Worm (Caenorhabditis elegans) whole organism, L1 larva: ENCODE results near the gene rbm-42.

ENCODE experiments used
- alr-1 ChIP-seq: fragments of 200-800 bp; sonication (Bioruptor generic); optimal IDR thresholded peaks from 2 replicates; lab custom pipeline; 2018; ENCODE audit warnings: borderline replicate concordance, mild to moderate bottlenecking, missing genetic modification characterization, missing compliant biosample characterization
- ama-1 ChIP-seq: fragments of 150-350 bp; optimal IDR thresholded peaks from 2 replicates; lab custom pipeline; 2014
- blmp-1 ChIP-seq: fragments of 150-350 bp; optimal IDR thresholded peaks from 2 replicates; lab custom pipeline; 2014; ENCODE audit warnings: missing biosample characterization, missing genetic modification characterization
- dpl-1 ChIP-seq, 3 experiments: fragments of 150-350 bp in 2 of 3; sonication (generic microtip) in 1 of 3; optimal IDR thresholded peaks; 2 replicates each; lab custom pipeline; 2014 to 2017; ENCODE audit warnings: missing biosample characterization in 3 of 3, missing genetic modification characterization in 3 of 3, missing genetic modification reagents in 3 of 3
- lin-15B ChIP-seq: fragments of 150-350 bp; sonication (generic microtip); optimal IDR thresholded peaks from 3 replicates; lab custom pipeline; 2014; ENCODE audit warnings: missing biosample characterization, missing genetic modification characterization
- nhr-11 ChIP-seq: fragments of 150-350 bp; optimal IDR thresholded peaks from 2 replicates; lab custom pipeline; 2014; ENCODE audit warnings: missing biosample characterization, missing genetic modification characterization
- nhr-12 ChIP-seq: sonication (generic microtip); optimal IDR thresholded peaks from 2 replicates; lab custom pipeline; 2017; ENCODE audit warnings: missing biosample characterization, missing genetic modification characterization
- nhr-77 ChIP-seq: fragments of 150-350 bp; optimal IDR thresholded peaks from 2 replicates; lab custom pipeline; 2014; ENCODE audit warnings: missing biosample characterization, missing genetic modification characterization
- rnt-1 ChIP-seq: sonication (generic microtip); optimal IDR thresholded peaks from 2 replicates; lab custom pipeline; 2016; ENCODE audit warnings: mild to moderate bottlenecking, missing genetic modification characterization, moderate library complexity, missing compliant biosample characterization
- tlp-1 ChIP-seq: fragments of 150-350 bp; optimal IDR thresholded peaks from 2 replicates; lab custom pipeline; 2014; ENCODE audit warnings: missing biosample characterization, missing genetic modification characterization
- ztf-4 ChIP-seq: fragments of 150-350 bp; optimal IDR thresholded peaks from 2 replicates; lab custom pipeline; 2014; ENCODE audit warnings: missing biosample characterization, missing genetic modification characterization

DNA sequence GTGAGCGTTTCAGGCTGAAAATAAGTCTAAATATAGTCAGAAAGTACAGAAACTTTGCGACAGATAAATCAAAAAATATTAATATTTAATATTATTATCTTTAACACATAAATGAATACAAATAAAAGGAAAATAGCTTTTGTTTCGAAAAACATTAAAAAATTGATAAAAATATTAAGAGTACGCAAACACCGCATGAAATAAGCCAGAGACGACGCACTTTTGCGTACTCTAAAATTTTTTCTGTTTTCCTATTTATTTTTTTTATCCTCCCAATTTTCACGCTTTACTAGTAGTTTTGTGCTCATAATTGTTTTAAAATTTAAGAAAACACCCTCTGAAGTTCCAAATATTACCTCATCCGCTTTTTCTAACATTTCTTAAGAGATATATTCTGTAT, at the start of gene rbm-42, which contains the start of gene grwd-1:
- TF ChIP-seq tlp-1 (tag; lab: Kevin White, UChicago) = no peak
- TF ChIP-seq lin-15B (tag; lab: Kevin White, UChicago) = no peak
- no peak for TF ChIP-seq nhr-11 (tag; lab: Kevin White, UChicago)
- no peak for TF ChIP-seq nhr-77 (tag; lab: Kevin White, UChicago)
- no peak for TF ChIP-seq ztf-4 (tag; lab: Kevin White, UChicago)
- TF ChIP-seq blmp-1 (tag; lab: Kevin White, UChicago) = peak; percentile 15
- TF ChIP-seq rnt-1 (tag; lab: Kevin White, UChicago) = no peak
- TF ChIP-seq ama-1 = no peak
- TF ChIP-seq dpl-1 (GFP tag; optimal IDR thresholded peaks at IDR 0.05; lab: Kevin White, UChicago) = peak in 2 of 3 experiments; percentile 49 to 57
- TF ChIP-seq nhr-12 (tag; lab: Kevin White, UChicago) = no peak
- TF ChIP-seq alr-1 (tag; lab: Kevin White, UChicago) = no peak
